Fruit fly (Drosophila melanogaster): ENCODE data around the gene CG34012.

CG34012 gene

dm6 chr3L:11123088-11123487 is 13.8 kb upstream of the CG34012 start, which contains the start of the genes Ufd1 and NaPi-III (continued):
- TF ChIP-seq CG12155 (GFP tag; optimal IDR thresholded peaks at IDR 0.05) = peak; percentile 56
- peak; percentile 81 for TF ChIP-seq Scr (GFP tag; IDR thresholded peaks at IDR 0.05; ENCODE audit: partially characterized antibody)
- TF ChIP-seq C15 (GFP tag; IDR thresholded peaks at IDR 0.05) = no peak
- peak; percentile 82 for TF ChIP-seq CG4360 (GFP tag; IDR thresholded peaks at IDR 0.05)
- TF ChIP-seq Six4 (GFP tag; optimal IDR thresholded peaks at IDR 0.05) = no peak
- TF ChIP-seq CG12104 (GFP tag; optimal IDR thresholded peaks at IDR 0.05) = no peak
- TF ChIP-seq CG4707 (GFP tag; optimal IDR thresholded peaks at IDR 0.05) = no peak
- TF ChIP-seq vfl (GFP tag; optimal IDR thresholded peaks at IDR 0.05) = peak; percentile 38
- peak; percentile 46 for TF ChIP-seq zfh2 (GFP tag; optimal IDR thresholded peaks at IDR 0.05)
- peak; percentile 48; the same call in 1 of the 3 replicates for TF ChIP-seq ci (GFP tag; IDR thresholded peaks at IDR 0.05)
- TF ChIP-seq Adf1 (GFP tag; IDR thresholded peaks at IDR 0.05) = 0 out of 2 replicates have a peak, but pooled peaks have one; percentile 11
- TF ChIP-seq Rfx (GFP tag; IDR thresholded peaks at IDR 0.05) = peak; percentile 77
- TF ChIP-seq CG11504 (tag; optimal IDR thresholded peaks at IDR 0.05) = peak; percentile 61
- TF ChIP-seq Bteb2 (GFP tag; optimal IDR thresholded peaks at IDR 0.05) = no peak
- TF ChIP-seq dimm (GFP tag; IDR thresholded peaks at IDR 0.05) = no peak
- peak; percentile 9 for TF ChIP-seq gsb-n (tag; optimal IDR thresholded peaks at IDR 0.05)
- peak; percentile 35 for TF ChIP-seq hkb (optimal IDR thresholded peaks at IDR 0.05)
- TF ChIP-seq hkb (GFP tag; IDR thresholded peaks at IDR 0.05) = no peak
- no peak for TF ChIP-seq CG18619 (GFP tag; optimal IDR thresholded peaks at IDR 0.05)
- peak; percentile 80 for TF ChIP-seq CG13894 (tag; optimal IDR thresholded peaks at IDR 0.05)
- TF ChIP-seq tap (tag; optimal IDR thresholded peaks at IDR 0.05) = no peak
- TF ChIP-seq en (GFP tag; optimal IDR thresholded peaks at IDR 0.05) = no peak
- no peak for TF ChIP-seq schlank (tag; optimal IDR thresholded peaks at IDR 0.05)
- TF ChIP-seq CG9727 (GFP tag; optimal IDR thresholded peaks at IDR 0.05) = no peak
- peak; percentile 39 for TF ChIP-seq da (GFP tag; optimal IDR thresholded peaks at IDR 0.05)
- no peak for TF ChIP-seq tgo (GFP tag; IDR thresholded peaks at IDR 0.05)
- TF ChIP-seq chinmo (GFP tag; IDR thresholded peaks at IDR 0.05; ENCODE audit: partially characterized antibody) = peak; percentile 73; the same call in 1 of the 4 replicates
- no peak for TF ChIP-seq CG17361 (GFP tag; IDR thresholded peaks at IDR 0.05)
- no peak for TF ChIP-seq rib (GFP tag; IDR thresholded peaks at IDR 0.05)
- no peak for TF ChIP-seq unpg (GFP tag; optimal IDR thresholded peaks at IDR 0.05)
- TF ChIP-seq cas (GFP tag; IDR thresholded peaks at IDR 0.05) = no peak
- TF ChIP-seq CG5180 (GFP tag; optimal IDR thresholded peaks at IDR 0.05) = no peak
- TF ChIP-seq CG8944 (GFP tag; optimal IDR thresholded peaks at IDR 0.05) = peak; percentile 36
- peak; percentile 84 for TF ChIP-seq ato (GFP tag; IDR thresholded peaks at IDR 0.05; ENCODE audit: partially characterized antibody)
- no peak for TF ChIP-seq CG7987 (GFP tag; optimal IDR thresholded peaks at IDR 0.05)
- TF ChIP-seq wor (GFP tag; IDR thresholded peaks at IDR 0.05) = no peak
- no peak for TF ChIP-seq CG8765 (GFP tag; IDR thresholded peaks at IDR 0.05)
- TF ChIP-seq Taf1 (GFP tag; IDR thresholded peaks at IDR 0.05) = no peak
- TF ChIP-seq hb (GFP tag; IDR thresholded peaks at IDR 0.05; ENCODE audit: partially characterized antibody) = peak; percentile 77; the same call in 2 of the 3 replicates
- TF ChIP-seq BEAF-32 (GFP tag; optimal IDR thresholded peaks at IDR 0.05) = peak; percentile 92
- TF ChIP-seq CG11247 (GFP tag; IDR thresholded peaks at IDR 0.05) = no peak
- peak; percentile 78 for TF ChIP-seq p53 (GFP tag; optimal IDR thresholded peaks at IDR 0.05)
- peak; percentile 86 for TF ChIP-seq Dip2 (GFP tag; IDR thresholded peaks at IDR 0.05)
- TF ChIP-seq Dp (GFP tag; optimal IDR thresholded peaks at IDR 0.05) = peak; percentile 85
- peak; percentile 17 for TF ChIP-seq bcd (GFP tag; optimal IDR thresholded peaks at IDR 0.05)
- peak; percentile 20; the same call in 1 of the 2 replicates for TF ChIP-seq lmd (GFP tag; IDR thresholded peaks at IDR 0.05)
- TF ChIP-seq Dll (GFP tag; IDR thresholded peaks at IDR 0.05; ENCODE audit: partially characterized antibody) = peak; percentile 85
- TF ChIP-seq nau (GFP tag; optimal IDR thresholded peaks at IDR 0.05) = no peak
- TF ChIP-seq CG42726 (GFP tag; IDR thresholded peaks at IDR 0.05; ENCODE audit: partially characterized antibody) = peak; percentile 90
- no peak for TF ChIP-seq CG17385 (GFP tag; optimal IDR thresholded peaks at IDR 0.05)
- no peak for TF ChIP-seq ac (GFP tag; optimal IDR thresholded peaks at IDR 0.05)
